Worm (Caenorhabditis elegans): Measurements from ENCODE around the gene crls-1.

Gene crls-1

DNA sequence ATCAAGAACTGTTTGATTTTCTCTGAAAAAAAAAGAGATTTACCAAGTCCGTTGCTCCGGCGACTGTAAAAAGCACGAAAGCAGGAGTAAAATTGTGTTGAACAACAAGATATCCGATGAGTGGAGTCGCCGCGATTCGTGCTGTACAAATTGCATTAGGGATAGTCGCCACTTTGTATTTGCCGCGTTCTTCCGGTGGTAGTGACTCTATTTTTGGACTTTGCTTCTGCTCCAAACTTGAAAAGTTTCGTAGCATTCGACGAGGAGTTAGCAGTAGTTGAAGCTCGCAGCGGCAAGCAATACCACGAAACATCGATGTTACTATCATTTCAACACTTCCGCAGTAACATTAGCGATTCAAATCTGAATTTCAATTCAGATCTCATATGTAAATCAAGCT, at the start of gene crls-1:
Gene crls-1 (minus strand): TSS at position 363 of the 400 bp plus-strand sequence.
- no peak for TF ChIP-seq hmbx-1 (tag; optimal IDR thresholded peaks at IDR 0.05)
- TF ChIP-seq flt-1 (GFP tag; IDR thresholded peaks at IDR 0.05): no peak
- no peak for TF ChIP-seq ets-7 (tag; optimal IDR thresholded peaks at IDR 0.05)
- TF ChIP-seq ceh-36 (tag; optimal IDR thresholded peaks at IDR 0.05): no peak
- TF ChIP-seq sea-1 (GFP tag; conservative IDR thresholded peaks at IDR 0.05): no peak
- no peak for TF ChIP-seq scrt-1 (GFP tag; IDR thresholded peaks at IDR 0.05)
- TF ChIP-seq tra-4 (tag; optimal IDR thresholded peaks at IDR 0.05): no peak
- TF ChIP-seq hmg-4 (GFP tag; optimal IDR thresholded peaks at IDR 0.05): no peak
- TF ChIP-seq tbx-11 (GFP tag; IDR thresholded peaks at IDR 0.05): no peak
- TF ChIP-seq B0310.2 (tag; optimal IDR thresholded peaks at IDR 0.05): no peak
- no peak for TF ChIP-seq ama-1 (optimal IDR thresholded peaks at IDR 0.05)
- no peak for TF ChIP-seq hnd-1 (tag; optimal IDR thresholded peaks at IDR 0.05)
- no peak for TF ChIP-seq pes-1 (GFP tag; IDR thresholded peaks at IDR 0.05)

- TF ChIP-seq ceh-36 (tag; optimal IDR thresholded peaks at IDR 0.05) (no peak), ets-7 (tag; optimal IDR thresholded peaks at IDR 0.05) (no peak), flt-1 (GFP tag; IDR thresholded peaks at IDR 0.05) (no peak), ama-1 (optimal IDR thresholded peaks at IDR 0.05) (no peak), F13C5.2 (tag; optimal IDR thresholded peaks at IDR 0.05) (no peak), hmbx-1 (tag; optimal IDR thresholded peaks at IDR 0.05) (no peak), tbx-37 (GFP tag; conservative IDR thresholded peaks at IDR 0.05) (no peak), tra-4 (tag; optimal IDR thresholded peaks at IDR 0.05) (no peak), B0310.2 (tag; optimal IDR thresholded peaks at IDR 0.05) (no peak), tbx-11 (GFP tag; IDR thresholded peaks at IDR 0.05) (no peak), ceh-13 (GFP tag; optimal IDR thresholded peaks at IDR 0.05) (no peak), scrt-1 (GFP tag; IDR thresholded peaks at IDR 0.05) (no peak)
Measured at ce11 chrIII:955981-956380, 46.3 kb upstream of the crls-1 start, which contains the start of gene fbxa-54. Gene fbxa-54, plus strand, starts transcription at chrIII:956334.

DNA sequence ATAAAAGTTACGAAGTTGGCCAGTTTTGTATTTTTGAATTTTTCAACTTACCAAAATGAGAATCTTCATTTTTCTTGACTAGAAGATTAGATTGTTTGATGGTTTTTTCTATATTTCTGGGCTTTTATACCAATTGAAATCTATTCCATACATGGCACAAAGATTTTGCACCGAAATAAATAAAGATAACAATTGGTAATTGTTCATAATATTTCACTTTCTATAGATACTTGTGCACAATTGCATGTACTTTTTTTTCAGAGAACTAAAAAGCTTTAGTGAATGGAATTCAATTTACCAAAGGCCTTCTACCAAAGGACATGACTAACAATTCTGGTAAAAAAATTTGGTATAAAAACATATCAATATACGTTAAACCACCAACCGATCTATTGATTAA, 44.9 kb upstream of the crls-1 start, which contains the start of the genes T12B5.15 and T12B5.14:
Gene T12B5.15 (minus strand): TSS at position 101 of the 400 bp plus-strand sequence.
Gene T12B5.14 (plus strand): TSS at position 321 of the 400 bp plus-strand sequence.
- TF ChIP-seq ets-7 (tag; optimal IDR thresholded peaks at IDR 0.05) (no peak), scrt-1 (GFP tag; IDR thresholded peaks at IDR 0.05) (no peak), flt-1 (GFP tag; IDR thresholded peaks at IDR 0.05) (no peak), aly-1 (tag; optimal IDR thresholded peaks at IDR 0.05) (no peak), hmbx-1 (tag; optimal IDR thresholded peaks at IDR 0.05) (no peak), sea-1 (GFP tag; conservative IDR thresholded peaks at IDR 0.05) (no peak), tbx-11 (GFP tag; IDR thresholded peaks at IDR 0.05) (no peak), ceh-36 (tag; optimal IDR thresholded peaks at IDR 0.05) (no peak), ama-1 (optimal IDR thresholded peaks at IDR 0.05) (no peak), tbx-37 (GFP tag; conservative IDR thresholded peaks at IDR 0.05) (no peak), pes-1 (GFP tag; IDR thresholded peaks at IDR 0.05) (no peak), hmg-4 (GFP tag; optimal IDR thresholded peaks at IDR 0.05) (no peak), F13C5.2 (tag; optimal IDR thresholded peaks at IDR 0.05) (no peak), ceh-13 (GFP tag; optimal IDR thresholded peaks at IDR 0.05) (no peak)

DNA sequence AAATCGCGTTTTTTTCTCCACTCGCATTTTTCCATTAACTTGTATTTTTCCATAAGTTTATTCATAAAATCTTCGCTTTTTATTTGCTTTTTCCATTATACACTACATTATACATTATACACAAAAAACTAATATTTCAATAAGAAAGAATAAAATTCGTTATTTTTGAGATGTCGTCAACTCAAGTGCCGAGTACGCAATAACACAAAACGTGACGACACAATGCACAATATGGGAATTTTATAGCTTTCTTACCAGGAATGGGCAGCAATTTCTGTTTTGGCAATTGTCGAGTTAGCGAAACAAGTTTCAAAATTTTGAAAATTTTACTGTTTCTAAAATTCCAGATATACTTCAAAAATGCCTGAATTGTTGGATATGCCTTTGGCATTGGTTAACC, 42.5 kb upstream of the crls-1 start, which contains the start of gene fbxa-10:
Gene fbxa-10 (plus strand): TSS at position 207 of the 400 bp plus-strand sequence.
- no peak for TF ChIP-seq pes-1 (GFP tag; IDR thresholded peaks at IDR 0.05)
- TF ChIP-seq tra-4 (tag; optimal IDR thresholded peaks at IDR 0.05): no peak
- TF ChIP-seq ceh-13 (GFP tag; optimal IDR thresholded peaks at IDR 0.05): no peak
- no peak for TF ChIP-seq flt-1 (GFP tag; IDR thresholded peaks at IDR 0.05)

DNA sequence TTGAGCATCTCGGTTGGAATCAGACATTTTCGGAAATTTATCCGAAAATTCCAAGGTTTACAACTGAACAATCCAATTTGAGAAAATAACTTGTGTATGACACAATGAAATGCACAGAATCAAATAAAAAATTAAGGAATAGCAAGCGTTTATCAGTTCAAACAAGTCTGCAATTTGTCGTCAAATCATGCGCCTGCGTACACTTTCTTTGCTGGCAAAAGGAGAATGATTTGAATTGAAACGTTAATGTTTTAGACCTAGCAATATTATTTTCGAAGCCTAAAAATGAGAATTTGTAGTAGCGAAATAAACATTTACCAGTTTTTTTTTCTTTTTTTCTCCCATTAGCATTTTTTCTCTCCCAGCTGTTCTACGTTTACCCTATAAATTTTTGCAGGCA, 40.8 kb upstream of the crls-1 start, which contains the start of the genes fbxa-67 and fbxa-11:
Gene fbxa-67 (minus strand): TSS at position 199 of the 400 bp plus-strand sequence.
Gene fbxa-11 (plus strand): TSS at position 398 of the 400 bp plus-strand sequence.
- TF ChIP-seq tra-4 (tag; optimal IDR thresholded peaks at IDR 0.05): no peak
- no peak for TF ChIP-seq hmg-4 (GFP tag; optimal IDR thresholded peaks at IDR 0.05)
- TF ChIP-seq aly-1 (tag; optimal IDR thresholded peaks at IDR 0.05): no peak
- TF ChIP-seq F13C5.2 (tag; optimal IDR thresholded peaks at IDR 0.05): no peak
- no peak for TF ChIP-seq hmbx-1 (tag; optimal IDR thresholded peaks at IDR 0.05)
- no peak for TF ChIP-seq sea-1 (GFP tag; conservative IDR thresholded peaks at IDR 0.05)
- TF ChIP-seq ets-7 (tag; optimal IDR thresholded peaks at IDR 0.05): no peak
- TF ChIP-seq tbx-11 (GFP tag; IDR thresholded peaks at IDR 0.05): no peak
- no peak for TF ChIP-seq ama-1 (optimal IDR thresholded peaks at IDR 0.05)

ce11 chrIII:946250-946725, 36.6 kb upstream of the crls-1 start, which contains the start of gene fbxa-60:
Gene fbxa-60, minus strand, starts transcription at chrIII:946300.
- no peak for TF ChIP-seq hmbx-1 (tag; optimal IDR thresholded peaks at IDR 0.05)
- TF ChIP-seq tra-4 (tag; optimal IDR thresholded peaks at IDR 0.05): no peak
- no peak for TF ChIP-seq sea-1 (GFP tag; conservative IDR thresholded peaks at IDR 0.05)
- no peak for TF ChIP-seq tbx-37 (GFP tag; conservative IDR thresholded peaks at IDR 0.05)
- TF ChIP-seq ama-1 (optimal IDR thresholded peaks at IDR 0.05): no peak
- TF ChIP-seq ceh-36 (tag; optimal IDR thresholded peaks at IDR 0.05): no peak
- TF ChIP-seq B0310.2 (tag; optimal IDR thresholded peaks at IDR 0.05): no peak
- no peak for TF ChIP-seq pes-1 (GFP tag; IDR thresholded peaks at IDR 0.05)
- no peak for TF ChIP-seq hnd-1 (tag; optimal IDR thresholded peaks at IDR 0.05)
- no peak for TF ChIP-seq hmg-4 (GFP tag; optimal IDR thresholded peaks at IDR 0.05)
- TF ChIP-seq aly-1 (tag; optimal IDR thresholded peaks at IDR 0.05): no peak
- TF ChIP-seq ets-7 (tag; optimal IDR thresholded peaks at IDR 0.05): no peak
- TF ChIP-seq F13C5.2 (tag; optimal IDR thresholded peaks at IDR 0.05): no peak
- TF ChIP-seq scrt-1 (GFP tag; IDR thresholded peaks at IDR 0.05): no peak
- no peak for TF ChIP-seq flt-1 (GFP tag; IDR thresholded peaks at IDR 0.05)
- TF ChIP-seq tbx-11 (GFP tag; IDR thresholded peaks at IDR 0.05): no peak
- no peak for TF ChIP-seq ceh-13 (GFP tag; optimal IDR thresholded peaks at IDR 0.05)

ce11 chrIII:943426-943927, 33.8 kb upstream of the crls-1 start, which contains the start of gene fbxa-59:
Gene fbxa-59, minus strand, starts transcription at chrIII:943476.
- TF ChIP-seq hnd-1 (tag; optimal IDR thresholded peaks at IDR 0.05) (no peak), ama-1 (optimal IDR thresholded peaks at IDR 0.05) (no peak), ceh-36 (tag; optimal IDR thresholded peaks at IDR 0.05) (no peak), pes-1 (GFP tag; IDR thresholded peaks at IDR 0.05) (no peak), sea-1 (GFP tag; conservative IDR thresholded peaks at IDR 0.05) (no peak), B0310.2 (tag; optimal IDR thresholded peaks at IDR 0.05) (no peak), ets-7 (tag; optimal IDR thresholded peaks at IDR 0.05) (no peak)
